Worm (Caenorhabditis elegans) whole organism, L3 larva: ENCODE data around the gene chil-21.

ENCODE experiments used
- R02D3.7 ChIP-seq: fragments of 150-350 bp; optimal IDR thresholded peaks from 2 replicates; lab custom pipeline; 2014; ENCODE audit warnings: missing biosample characterization, missing genetic modification characterization
- ceh-28 ChIP-seq: fragments of 150-350 bp; optimal IDR thresholded peaks from 2 replicates; lab custom pipeline; 2014; ENCODE audit warnings: missing biosample characterization, missing genetic modification reagents, missing genetic modification characterization
- ceh-82 ChIP-seq: fragments of 150-350 bp; optimal IDR thresholded peaks from 2 replicates; lab custom pipeline; 2014; ENCODE audit warnings: missing biosample characterization, missing genetic modification characterization
- ceh-9 ChIP-seq: sonication (generic microtip); optimal IDR thresholded peaks from 2 replicates; lab custom pipeline; 2018; ENCODE audit warnings: missing biosample characterization, missing genetic modification characterization
- daf-12 ChIP-seq: fragments of 150-350 bp; optimal IDR thresholded peaks from 2 replicates; lab custom pipeline; 2014; ENCODE audit warnings: missing biosample characterization, missing genetic modification reagents, missing genetic modification characterization
- egl-5 ChIP-seq: fragments of 150-350 bp; optimal IDR thresholded peaks from 2 replicates; lab custom pipeline; 2017; ENCODE audit warnings: missing biosample characterization, missing genetic modification reagents, missing genetic modification characterization, inconsistent platforms
- elt-2 ChIP-seq: sonication (generic microtip); optimal IDR thresholded peaks from 2 replicates; lab custom pipeline; 2016; ENCODE audit warnings: missing genetic modification reagents, mild to moderate bottlenecking, missing genetic modification characterization, missing compliant biosample characterization
- elt-3 ChIP-seq, 3 experiments: fragments of 150-350 bp in 1 of 3; sonication (generic microtip) in 2 of 3; optimal IDR thresholded peaks; 2 replicates in 2 of 3; 4 replicates in 1 of 3; lab custom pipeline; 2014 to 2017; ENCODE audit warnings: missing biosample characterization in 3 of 3, missing genetic modification characterization in 3 of 3
- eor-1 ChIP-seq, 2 experiments: fragments of 150-350 bp; optimal IDR thresholded peaks; 2 replicates each; lab custom pipeline; 2014 to 2018; ENCODE audit warnings: missing biosample characterization in 2 of 2, missing genetic modification characterization in 2 of 2
- fkh-10 ChIP-seq: sonication (generic microtip); optimal IDR thresholded peaks from 2 replicates; lab custom pipeline; 2017; ENCODE audit warnings: missing biosample characterization, missing genetic modification reagents, missing genetic modification characterization
- fkh-2 ChIP-seq: fragments of 150-350 bp; optimal IDR thresholded peaks from 2 replicates; lab custom pipeline; 2014; ENCODE audit warnings: missing biosample characterization, missing genetic modification reagents, missing genetic modification characterization
- fos-1 ChIP-seq: fragments of 150-350 bp; optimal IDR thresholded peaks from 2 replicates; lab custom pipeline; 2014; ENCODE audit warnings: missing biosample characterization, missing genetic modification characterization
- hmg-11 ChIP-seq: sonication (generic microtip); optimal IDR thresholded peaks from 2 replicates; lab custom pipeline; 2016; ENCODE audit warnings: missing genetic modification characterization, missing compliant biosample characterization
- lin-39 ChIP-seq: fragments of 150-350 bp; optimal IDR thresholded peaks from 2 replicates; lab custom pipeline; 2018; ENCODE audit warnings: missing biosample characterization, missing genetic modification reagents, missing genetic modification characterization
- lsy-12 ChIP-seq: sonication (generic microtip); optimal IDR thresholded peaks from 2 replicates; lab custom pipeline; 2016; ENCODE audit warnings: mild to moderate bottlenecking, missing genetic modification characterization, missing compliant biosample characterization
- mdl-1 ChIP-seq: fragments of 150-350 bp; optimal IDR thresholded peaks from 2 replicates; lab custom pipeline; 2014; ENCODE audit warnings: missing biosample characterization, missing genetic modification characterization
- nfya-1 ChIP-seq: sonication (generic microtip); optimal IDR thresholded peaks from 2 replicates; lab custom pipeline; 2017; ENCODE audit warnings: missing genetic modification characterization, mild to moderate bottlenecking, missing compliant biosample characterization, antibody characterized with exemption, moderate library complexity; ENCODE audit not compliant: insufficient read depth
- nhr-12 ChIP-seq: fragments of 150-350 bp; optimal IDR thresholded peaks from 2 replicates; lab custom pipeline; 2014; ENCODE audit warnings: missing biosample characterization, missing genetic modification characterization
- nhr-23 ChIP-seq: fragments of 150-350 bp; optimal IDR thresholded peaks from 2 replicates; lab custom pipeline; 2014; ENCODE audit warnings: missing biosample characterization, missing genetic modification reagents, missing genetic modification characterization
- nhr-25 ChIP-seq: sonication (generic microtip); optimal IDR thresholded peaks from 2 replicates; lab custom pipeline; 2017; ENCODE audit warnings: missing biosample characterization, missing genetic modification characterization
- nhr-28 ChIP-seq: fragments of 150-350 bp; optimal IDR thresholded peaks from 2 replicates; lab custom pipeline; 2014; ENCODE audit warnings: missing biosample characterization, missing genetic modification characterization
- nhr-43 ChIP-seq: sonication (generic microtip); optimal IDR thresholded peaks from 2 replicates; lab custom pipeline; 2016; ENCODE audit warnings: mild to moderate bottlenecking, missing genetic modification characterization, missing compliant biosample characterization; ENCODE audit not compliant: poor library complexity, severe bottlenecking
- nhr-76 ChIP-seq: fragments of 150-350 bp; sonication (generic microtip); optimal IDR thresholded peaks from 5 replicates; lab custom pipeline; 2014; ENCODE audit warnings: missing biosample characterization, missing genetic modification characterization
- pha-4 ChIP-seq: fragments of 150-350 bp; optimal IDR thresholded peaks from 2 replicates; lab custom pipeline; 2014; ENCODE audit warnings: missing biosample characterization, missing genetic modification reagents, missing genetic modification characterization
- pqm-1 ChIP-seq: fragments of 150-350 bp; optimal IDR thresholded peaks from 2 replicates; lab custom pipeline; 2017; ENCODE audit warnings: missing biosample characterization, missing genetic modification characterization, inconsistent platforms
- sea-2 ChIP-seq: fragments of 150-350 bp; sonication (generic microtip); optimal IDR thresholded peaks from 4 replicates; lab custom pipeline; 2014; ENCODE audit warnings: missing biosample characterization, missing genetic modification reagents, missing genetic modification characterization
- snpc-4 ChIP-seq: fragments of 150-350 bp; optimal IDR thresholded peaks from 2 replicates; lab custom pipeline; 2014; ENCODE audit warnings: missing biosample characterization, missing genetic modification characterization
- unc-39 ChIP-seq: sonication (generic microtip); optimal IDR thresholded peaks from 4 replicates; lab custom pipeline; 2017; ENCODE audit warnings: missing biosample characterization, missing genetic modification characterization
- unc-62 ChIP-seq: fragments of 150-350 bp; sonication (generic microtip); optimal IDR thresholded peaks from 4 replicates; lab custom pipeline; 2014; ENCODE audit warnings: missing biosample characterization, missing genetic modification reagents, missing genetic modification characterization
- ztf-4 ChIP-seq: fragments of 150-350 bp; optimal IDR thresholded peaks from 2 replicates; lab custom pipeline; 2014; ENCODE audit warnings: missing biosample characterization, missing genetic modification characterization

Gene chil-21

DNA sequence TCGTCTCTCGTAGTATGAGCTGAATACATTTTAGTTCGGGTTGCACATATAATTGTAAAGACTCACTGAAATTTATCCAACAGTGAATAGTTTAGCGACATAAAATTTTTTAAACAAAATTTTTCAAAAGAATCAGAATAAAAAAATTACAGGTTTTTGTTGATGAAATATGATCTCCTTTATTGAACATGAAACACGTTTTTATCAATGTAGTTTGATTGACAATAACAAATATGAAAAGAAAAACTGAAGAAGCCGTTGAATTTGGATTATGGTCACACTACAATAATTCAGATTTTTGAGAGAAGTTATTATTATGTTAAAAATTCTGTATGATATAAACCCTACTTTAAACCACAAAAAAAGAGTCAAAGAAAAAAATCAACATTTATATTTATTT lies 21.7 kb downstream of the chil-21 start, which contains the start of gene chil-17:
Gene chil-17 (minus strand): TSS at position 101 of the 400 bp plus-strand sequence.
- TF ChIP-seq R02D3.7 (tag; lab: Kevin White, UChicago): no peak
- no peak for TF ChIP-seq egl-5 (tag; lab: Kevin White, UChicago)
- TF ChIP-seq elt-2: no peak
- TF ChIP-seq nhr-12 (tag; lab: Kevin White, UChicago): no peak

DNA sequence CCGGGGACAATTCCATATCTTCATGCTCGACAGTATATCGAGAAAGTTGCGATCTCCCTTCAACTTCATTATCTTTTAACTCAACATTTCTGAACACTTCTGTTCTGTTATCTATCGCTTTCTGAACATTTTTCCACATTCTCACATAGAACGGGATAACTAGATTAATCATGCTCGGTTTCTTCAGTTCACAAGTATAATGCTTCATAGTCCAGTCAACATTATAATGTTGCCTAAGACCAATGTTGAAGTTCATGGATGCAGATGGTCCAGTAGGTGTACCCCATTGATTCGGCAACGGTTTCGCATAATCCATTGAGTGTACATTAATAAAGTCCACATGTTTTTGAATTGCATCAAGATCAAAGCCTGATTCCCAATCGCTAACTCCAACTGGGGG lies 22.9 kb downstream of the chil-21 start:
- TF ChIP-seq fkh-2 (tag; lab: Kevin White, UChicago) (no peak), nhr-25 (tag; lab: Kevin White, UChicago) (no peak), nhr-76 (tag; lab: Kevin White, UChicago) (no peak)

DNA sequence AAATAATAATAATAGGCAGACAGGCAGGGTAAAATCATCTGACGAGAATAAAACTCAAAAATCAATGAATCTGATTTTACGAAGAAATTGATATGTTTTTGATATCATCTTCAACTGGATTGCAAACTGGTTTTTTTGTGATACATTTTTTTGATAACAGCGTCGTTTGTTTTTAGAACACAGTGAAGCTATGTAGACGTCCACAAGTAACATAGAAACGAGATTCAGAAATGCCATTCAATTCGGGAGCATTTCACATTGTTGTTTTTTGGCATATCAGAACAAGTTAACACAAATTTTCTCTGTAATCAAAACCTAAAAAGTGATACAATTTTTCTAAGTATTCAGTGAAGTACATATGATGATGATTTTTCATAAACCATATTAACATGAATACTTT lies 23.6 kb downstream of the chil-21 start, which contains the start of gene chil-13:
Gene chil-13 (minus strand): TSS at position 101 of the 400 bp plus-strand sequence.
- TF ChIP-seq nhr-43 (no peak), nhr-23 (no peak), lin-39 (tag; lab: Kevin White, UChicago) (no peak), fos-1 (tag; lab: Kevin White, UChicago) (no peak), ztf-4 (tag; lab: Kevin White, UChicago) (no peak), eor-1 (tag; optimal IDR thresholded peaks at IDR 0.05; lab: Kevin White, UChicago) (no peak), snpc-4 (no peak), ceh-9 (tag; lab: Kevin White, UChicago) (no peak), unc-39 (tag; lab: Kevin White, UChicago) (no peak), pha-4 (tag; lab: Kevin White, UChicago) (no peak), unc-62 (GFP tag; lab: Kevin White, UChicago) (no peak), elt-3 (tag; optimal IDR thresholded peaks at IDR 0.05; lab: Kevin White, UChicago) (no peak), R02D3.7 (tag; lab: Kevin White, UChicago) (no peak), sea-2 (GFP tag; lab: Kevin White, UChicago) (no peak), nfya-1 (no peak), nhr-28 (tag; lab: Kevin White, UChicago) (no peak), ceh-82 (tag; lab: Kevin White, UChicago) (no peak), hmg-11 (tag; lab: Kevin White, UChicago) (no peak), egl-5 (tag; lab: Kevin White, UChicago) (no peak)

DNA sequence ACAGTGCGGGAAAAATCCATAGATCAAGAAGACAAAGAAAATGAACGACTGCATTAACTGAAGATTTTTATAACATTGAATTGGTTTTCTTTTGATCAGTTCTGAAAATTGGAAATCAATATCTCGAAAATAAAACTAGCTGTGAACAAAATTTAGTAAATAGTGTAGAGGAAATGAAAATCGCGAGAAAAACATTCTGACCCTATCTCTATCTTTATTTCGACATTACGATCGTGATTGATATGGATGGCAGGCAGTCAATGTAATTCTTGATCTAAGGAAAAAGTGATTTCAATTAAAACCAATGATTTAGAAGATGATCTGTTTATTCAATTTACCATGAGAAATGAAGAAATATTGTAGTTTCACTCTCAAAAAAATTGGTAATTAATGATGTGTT lies 25.8 kb downstream of the chil-21 start, which contains the start of gene kin-16:
Gene kin-16 (minus strand): TSS at position 101 of the 400 bp plus-strand sequence.
- TF ChIP-seq pqm-1 (tag; lab: Kevin White, UChicago) (no peak), R02D3.7 (tag; lab: Kevin White, UChicago) (no peak), ztf-4 (tag; lab: Kevin White, UChicago) (no peak), mdl-1 (tag; lab: Kevin White, UChicago) (no peak), lsy-12 (tag; lab: Kevin White, UChicago) (no peak), sea-2 (GFP tag; lab: Kevin White, UChicago) (no peak), eor-1 (tag; optimal IDR thresholded peaks at IDR 0.05; lab: Kevin White, UChicago) (no peak), elt-2 (no peak), lin-39 (tag; lab: Kevin White, UChicago) (no peak)

ce11 chrII:9433609-9434008 lies 28.2 kb downstream of the chil-21 start, which contains the start of gene kin-15:
kin-15 (minus strand) TSS chrII:9433709.
- TF ChIP-seq daf-12 (tag; lab: Kevin White, UChicago) (no peak), lin-39 (tag; lab: Kevin White, UChicago) (no peak), eor-1 (tag; optimal IDR thresholded peaks at IDR 0.05; lab: Kevin White, UChicago) (no peak), ceh-28 (tag; lab: Kevin White, UChicago) (no peak)

ce11 chrII:9431119-9431518 lies 30.7 kb downstream of the chil-21 start:
- peak; percentile 75 for TF ChIP-seq fkh-10
- no peak for TF ChIP-seq lin-39 (tag; lab: Kevin White, UChicago)
